Worm (Caenorhabditis elegans) whole organism, L4 larva: Measurements from ENCODE around the gene F38B7.2.

Experiments
- F10B5.3 ChIP-seq: sonication (generic microtip); optimal IDR thresholded peaks from 2 replicates; lab custom pipeline; 2016; ENCODE audit warnings: mild to moderate bottlenecking, missing genetic modification characterization, missing compliant biosample characterization
- F44E2.7 ChIP-seq: fragments of 200-800 bp; sonication (Bioruptor generic); IDR thresholded peaks from 2 replicates; pipeline ENCODE4 v2.1.2; 2022; ENCODE audit warnings: missing genetic modification characterization, missing compliant biosample characterization
- ceh-62 ChIP-seq: sonication (generic microtip); optimal IDR thresholded peaks from 2 replicates; lab custom pipeline; 2017; ENCODE audit warnings: missing biosample characterization, missing genetic modification characterization
- daf-16 ChIP-seq, 3 experiments: sonication (generic microtip); optimal IDR thresholded peaks; 2 replicates each; lab custom pipeline; 2016 to 2017; ENCODE audit warnings: missing genetic modification characterization in 3 of 3, missing genetic modification reagents in 3 of 3, mild to moderate bottlenecking in 2 of 3, missing compliant biosample characterization in 2 of 3, missing biosample characterization in 1 of 3, moderate library complexity in 1 of 3
- dmd-6 ChIP-seq: fragments of 200-800 bp; sonication (Bioruptor generic); IDR thresholded peaks from 2 replicates; pipeline ENCODE4 v1.3.6; 2022; ENCODE audit warnings: missing genetic modification reagents, missing genetic modification characterization, missing compliant biosample characterization
- egl-27 ChIP-seq: sonication (generic microtip); optimal IDR thresholded peaks from 3 replicates; lab custom pipeline; 2017; ENCODE audit warnings: missing biosample characterization, missing genetic modification reagents, missing genetic modification characterization
- egl-43 ChIP-seq: fragments of 200-800 bp; sonication (Bioruptor generic); IDR thresholded peaks from 2 replicates; pipeline ENCODE4 v1.3.6; 2022; ENCODE audit warnings: missing genetic modification reagents, missing genetic modification characterization, missing compliant biosample characterization
- gei-8 ChIP-seq: fragments of 200-800 bp; sonication (Bioruptor generic); optimal IDR thresholded peaks from 2 replicates; lab custom pipeline; 2018; ENCODE audit warnings: mild to moderate bottlenecking, missing genetic modification characterization, missing compliant biosample characterization
- hmg-1.1 ChIP-seq: fragments of 200-800 bp; sonication (Bioruptor generic); IDR thresholded peaks from 2 replicates; pipeline ENCODE4 v1.3.6; 2022; ENCODE audit warnings: missing genetic modification reagents, missing genetic modification characterization, missing compliant biosample characterization
- jun-1 ChIP-seq: fragments of 150-350 bp; optimal IDR thresholded peaks from 2 replicates; lab custom pipeline; 2014; ENCODE audit warnings: missing biosample characterization, missing genetic modification reagents, missing genetic modification characterization
- lin-39 ChIP-seq: fragments of 150-350 bp; optimal IDR thresholded peaks from 2 replicates; lab custom pipeline; 2014; ENCODE audit warnings: missing biosample characterization, missing genetic modification reagents, missing genetic modification characterization
- mxl-2 ChIP-seq: fragments of 200-800 bp; sonication (Bioruptor generic); conservative IDR thresholded peaks from 2 replicates; pipeline ENCODE4 v1.3.6; 2022; ENCODE audit warnings: missing genetic modification reagents, missing genetic modification characterization, missing compliant biosample characterization
- nhr-102 ChIP-seq: sonication (generic microtip); optimal IDR thresholded peaks from 2 replicates; lab custom pipeline; 2016; ENCODE audit warnings: mild to moderate bottlenecking, missing genetic modification characterization, moderate library complexity, missing compliant biosample characterization
- nhr-28 ChIP-seq: fragments of 150-350 bp; optimal IDR thresholded peaks from 2 replicates; lab custom pipeline; 2014; ENCODE audit warnings: missing biosample characterization, missing genetic modification characterization
- nhr-6 ChIP-seq: fragments of 150-350 bp; optimal IDR thresholded peaks from 2 replicates; lab custom pipeline; 2014; ENCODE audit warnings: missing biosample characterization, missing genetic modification characterization
- pha-4 ChIP-seq, 2 experiments: fragments of 150-350 bp in 1 of 2; fragments of 200-800 bp in 1 of 2; sonication (Bioruptor generic) in 1 of 2; IDR thresholded peaks in 1 of 2; optimal IDR thresholded peaks in 1 of 2; 2 replicates each; pipeline versions ENCODE4 v1.3.6 to Lab custom; 2014 to 2022; ENCODE audit warnings: missing genetic modification characterization in 2 of 2, missing genetic modification reagents in 2 of 2, missing biosample characterization in 1 of 2, missing compliant biosample characterization in 1 of 2
- pqm-1 ChIP-seq: sonication (generic microtip); optimal IDR thresholded peaks from 2 replicates; lab custom pipeline; 2017; ENCODE audit warnings: missing biosample characterization, missing genetic modification characterization
- rbr-2 ChIP-seq: sonication (generic microtip); optimal IDR thresholded peaks from 2 replicates; lab custom pipeline; 2016; ENCODE audit warnings: missing genotype, missing genetic modification characterization, missing compliant biosample characterization
- saeg-2 ChIP-seq: fragments of 200-800 bp; sonication (Bioruptor generic); IDR thresholded peaks from 2 replicates; pipeline ENCODE4 v1.3.6; 2022; ENCODE audit warnings: missing genetic modification reagents, missing genetic modification characterization, missing compliant biosample characterization
- sdz-12 ChIP-seq: fragments of 200-800 bp; sonication (Bioruptor generic); optimal IDR thresholded peaks from 2 replicates; lab custom pipeline; 2018; ENCODE audit warnings: mild to moderate bottlenecking, missing genetic modification characterization, missing compliant biosample characterization
- snpc-1.2 ChIP-seq: fragments of 200-800 bp; sonication (Bioruptor generic); IDR thresholded peaks from 2 replicates; pipeline ENCODE4 v1.3.6; 2022; ENCODE audit warnings: missing genetic modification reagents, missing genetic modification characterization, missing compliant biosample characterization
- unc-62 ChIP-seq, 3 experiments: fragments of 150-350 bp in 1 of 3; sonication (generic microtip); optimal IDR thresholded peaks in 2 of 3; peaks in 1 of 3; 1 replicate in 1 of 3; 2 replicates in 2 of 3; lab custom pipeline; 2014 to 2017; ENCODE audit warnings: missing biosample characterization in 3 of 3, missing genetic modification characterization in 3 of 3, missing genetic modification reagents in 3 of 3, missing genotype in 1 of 3
- vab-7 ChIP-seq: fragments of 200-800 bp; sonication (Bioruptor generic); IDR thresholded peaks from 2 replicates; pipeline ENCODE4 v1.3.6; 2022; ENCODE audit warnings: missing genetic modification reagents, missing genetic modification characterization, missing compliant biosample characterization
- zag-1 ChIP-seq: fragments of 150-350 bp; optimal IDR thresholded peaks from 2 replicates; lab custom pipeline; 2014; ENCODE audit warnings: missing biosample characterization, missing genetic modification characterization
- zfp-3 ChIP-seq: fragments of 200-800 bp; sonication (Bioruptor generic); conservative IDR thresholded peaks from 2 replicates; pipeline ENCODE4 v1.3.6; 2022; ENCODE audit warnings: missing genetic modification reagents, missing genetic modification characterization, missing compliant biosample characterization
- zip-2 ChIP-seq: fragments of 150-350 bp; optimal IDR thresholded peaks from 2 replicates; lab custom pipeline; 2014; ENCODE audit warnings: missing biosample characterization, missing genetic modification characterization

Gene F38B7.2

ce11 chrV:11513432-11513831 lies 30.3 kb upstream of the F38B7.2 start, which contains the start of gene C55A6.3:
C55A6.3 (minus strand) TSS chrV:11513532.
- TF ChIP-seq ceh-62 (tag; lab: Kevin White, UChicago) = no peak
- TF ChIP-seq daf-16 (GFP tag; optimal IDR thresholded peaks at IDR 0.05; lab: Kevin White, UChicago) = no peak
- peak; percentile 9 for TF ChIP-seq daf-16 (tag; optimal IDR thresholded peaks at IDR 0.05; lab: Kevin White, UChicago)
- TF ChIP-seq unc-62 (GFP tag; optimal IDR thresholded peaks at IDR 0.05 in 1 of 2; lab: Kevin White, UChicago) = peak in 1 of 2 experiments; percentile 34
- TF ChIP-seq unc-62 (tag; optimal IDR thresholded peaks at IDR 0.05; lab: Kevin White, UChicago) = no peak
- TF ChIP-seq sdz-12 (GFP tag; lab: Kevin White, UChicago) = no peak

ce11 chrV:11514677-11515076 lies 29.1 kb upstream of the F38B7.2 start, which contains the start of gene C55A6.6:
C55A6.6 (minus strand) TSS chrV:11514737.
- TF ChIP-seq rbr-2 (tag; lab: Kevin White, UChicago) = no peak
- TF ChIP-seq nhr-28 = peak; percentile 81
- TF ChIP-seq daf-16 (GFP tag; optimal IDR thresholded peaks at IDR 0.05; lab: Kevin White, UChicago) = no peak
- TF ChIP-seq daf-16 (tag; optimal IDR thresholded peaks at IDR 0.05; lab: Kevin White, UChicago) = peak; percentile 15
- peak; percentile 4 for TF ChIP-seq pqm-1 (tag; lab: Kevin White, UChicago)
- TF ChIP-seq, all 104 proteins: peak for 3

ce11 chrV:11515145-11515544 lies 28.6 kb upstream of the F38B7.2 start:
- TF ChIP-seq F10B5.3 (tag; lab: Kevin White, UChicago) (no peak), unc-62 (GFP tag; optimal IDR thresholded peaks at IDR 0.05 in 1 of 2; lab: Kevin White, UChicago) (peak in 1 of 2 experiments; percentile 98), unc-62 (tag; optimal IDR thresholded peaks at IDR 0.05; lab: Kevin White, UChicago) (no peak)

- no peak for TF ChIP-seq daf-16 (GFP tag; optimal IDR thresholded peaks at IDR 0.05; lab: Kevin White, UChicago)
- TF ChIP-seq daf-16 (tag; optimal IDR thresholded peaks at IDR 0.05; lab: Kevin White, UChicago) = peak; percentile 44
- no peak for TF ChIP-seq egl-27 (tag; lab: Kevin White, UChicago)
- TF ChIP-seq nhr-28 = peak; percentile 76
Measured at ce11 chrV:11516141-11516591, 27.6 kb upstream of the F38B7.2 start, which contains the start of gene sdz-8. sdz-8 (minus strand) TSS chrV:11516191.

ce11 chrV:11517789-11518188 lies 26.0 kb upstream of the F38B7.2 start, which contains the start of gene C55A6.4:
C55A6.4 (minus strand) TSS chrV:11517889.
- TF ChIP-seq zfp-3 (GFP tag; lab: Robert Waterston, UW) (no peak), lin-39 (no peak), nhr-102 (tag; lab: Kevin White, UChicago) (no peak), snpc-1.2 (GFP tag; lab: Robert Waterston, UW) (no peak), vab-7 (GFP tag; lab: Robert Waterston, UW) (no peak), ceh-62 (tag; lab: Kevin White, UChicago) (no peak), zip-2 (no peak), dmd-6 (GFP tag; lab: Robert Waterston, UW) (no peak), daf-16 (GFP tag; optimal IDR thresholded peaks at IDR 0.05; lab: Kevin White, UChicago) (no peak), daf-16 (tag; optimal IDR thresholded peaks at IDR 0.05; lab: Kevin White, UChicago) (no peak), F44E2.7 (no peak), mxl-2 (GFP tag; lab: Robert Waterston, UW) (no peak), jun-1 (tag; lab: Kevin White, UChicago) (no peak), hmg-1.1 (GFP tag; lab: Robert Waterston, UW) (no peak), pha-4 (GFP tag; IDR thresholded peaks at IDR 0.05; lab: Robert Waterston, UW) (no peak), pha-4 (tag; optimal IDR thresholded peaks at IDR 0.05; lab: Kevin White, UChicago) (no peak), nhr-6 (tag; lab: Kevin White, UChicago) (no peak), saeg-2 (GFP tag; lab: Robert Waterston, UW) (no peak), egl-43 (GFP tag; lab: Robert Waterston, UW) (no peak)

- TF ChIP-seq unc-62 (GFP tag; optimal IDR thresholded peaks at IDR 0.05 in 1 of 2; lab: Kevin White, UChicago) (peak in 1 of 2 experiments; percentile 86), unc-62 (tag; optimal IDR thresholded peaks at IDR 0.05; lab: Kevin White, UChicago) (no peak), zag-1 (tag; lab: Kevin White, UChicago) (no peak), gei-8 (GFP tag; lab: Kevin White, UChicago) (no peak), daf-16 (GFP tag; optimal IDR thresholded peaks at IDR 0.05; lab: Kevin White, UChicago) (no peak), daf-16 (tag; optimal IDR thresholded peaks at IDR 0.05; lab: Kevin White, UChicago) (peak; percentile 29)
Measured at ce11 chrV:11520215-11520614, 23.5 kb upstream of the F38B7.2 start, which contains the start of the genes C55A6.11 and C55A6.7. C55A6.11 (plus strand) TSS chrV:11520515. C55A6.7 (minus strand) TSS chrV:11520530.
